Worm (Caenorhabditis elegans): Measurements from ENCODE around the gene skpo-2.

The skpo-2 gene

ce11 chrII:3443154-3443553 lies 6.8 kb upstream of the skpo-2 start, which contains the start of gene C16C8.22:
C16C8.22 (minus strand) TSS chrII:3443254.
- TF ChIP-seq ceh-36 (tag; optimal IDR thresholded peaks at IDR 0.05): no peak
- TF ChIP-seq F13C5.2 (tag; optimal IDR thresholded peaks at IDR 0.05): no peak
- no peak for TF ChIP-seq aly-1 (tag; optimal IDR thresholded peaks at IDR 0.05)
- TF ChIP-seq ama-1 (optimal IDR thresholded peaks at IDR 0.05): no peak
- TF ChIP-seq scrt-1 (GFP tag; IDR thresholded peaks at IDR 0.05): no peak
- TF ChIP-seq tra-4 (tag; optimal IDR thresholded peaks at IDR 0.05): no peak
- no peak for TF ChIP-seq pes-1 (GFP tag; IDR thresholded peaks at IDR 0.05)
- TF ChIP-seq flt-1 (GFP tag; IDR thresholded peaks at IDR 0.05): no peak
- no peak for TF ChIP-seq tbx-11 (GFP tag; IDR thresholded peaks at IDR 0.05)
- no peak for TF ChIP-seq sea-1 (GFP tag; conservative IDR thresholded peaks at IDR 0.05)
- no peak for TF ChIP-seq hnd-1 (tag; optimal IDR thresholded peaks at IDR 0.05)
- TF ChIP-seq hmbx-1 (tag; optimal IDR thresholded peaks at IDR 0.05): no peak
- TF ChIP-seq ets-7 (tag; optimal IDR thresholded peaks at IDR 0.05): no peak
- TF ChIP-seq tbx-37 (GFP tag; conservative IDR thresholded peaks at IDR 0.05): no peak
- TF ChIP-seq ceh-13 (GFP tag; optimal IDR thresholded peaks at IDR 0.05): no peak

DNA sequence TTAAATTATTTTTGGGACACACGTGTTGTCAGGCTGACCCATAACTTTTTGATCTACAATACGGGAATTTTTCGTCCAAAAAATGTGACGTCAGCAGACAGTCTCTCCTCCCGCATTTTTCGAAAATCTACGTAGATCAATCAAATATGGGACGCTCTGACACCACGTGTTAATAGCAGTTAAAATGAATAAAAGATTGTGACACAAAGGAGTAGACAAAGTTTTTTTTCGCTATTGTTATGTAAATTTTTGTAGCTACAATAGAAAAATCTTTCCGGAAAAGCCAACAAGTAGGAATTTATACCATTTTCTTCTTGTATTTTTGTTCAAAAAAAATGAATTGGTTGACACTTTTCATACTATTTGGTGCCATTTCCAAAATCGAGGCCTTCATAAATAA lies 5.1 kb upstream of the skpo-2 start, which contains the start of gene C16C8.27:
C16C8.27 (plus strand) TSS at position 301 of the 400 bp plus-strand sequence.
- TF ChIP-seq sea-1 (GFP tag; conservative IDR thresholded peaks at IDR 0.05) (no peak), ets-7 (tag; optimal IDR thresholded peaks at IDR 0.05) (no peak), tbx-11 (GFP tag; IDR thresholded peaks at IDR 0.05) (no peak), tra-4 (tag; optimal IDR thresholded peaks at IDR 0.05) (no peak), tbx-37 (GFP tag; conservative IDR thresholded peaks at IDR 0.05) (no peak), aly-1 (tag; optimal IDR thresholded peaks at IDR 0.05) (no peak), scrt-1 (GFP tag; IDR thresholded peaks at IDR 0.05) (no peak), hmbx-1 (tag; optimal IDR thresholded peaks at IDR 0.05) (no peak), flt-1 (GFP tag; IDR thresholded peaks at IDR 0.05) (no peak), ceh-13 (GFP tag; optimal IDR thresholded peaks at IDR 0.05) (no peak), F13C5.2 (tag; optimal IDR thresholded peaks at IDR 0.05) (no peak), pes-1 (GFP tag; IDR thresholded peaks at IDR 0.05) (no peak), ceh-36 (tag; optimal IDR thresholded peaks at IDR 0.05) (no peak), hnd-1 (tag; optimal IDR thresholded peaks at IDR 0.05) (no peak), hmg-4 (GFP tag; optimal IDR thresholded peaks at IDR 0.05) (no peak), ama-1 (optimal IDR thresholded peaks at IDR 0.05) (no peak), B0310.2 (tag; optimal IDR thresholded peaks at IDR 0.05) (no peak)

ce11 chrII:3440641-3440926 lies 4.3 kb upstream of the skpo-2 start, which contains the start of gene C16C8.17:
C16C8.17 (plus strand) TSS chrII:3440827.
- no peak for TF ChIP-seq sea-1 (GFP tag; conservative IDR thresholded peaks at IDR 0.05)
- TF ChIP-seq flt-1 (GFP tag; IDR thresholded peaks at IDR 0.05): no peak
- TF ChIP-seq scrt-1 (GFP tag; IDR thresholded peaks at IDR 0.05): no peak
- no peak for TF ChIP-seq pes-1 (GFP tag; IDR thresholded peaks at IDR 0.05)
- no peak for TF ChIP-seq B0310.2 (tag; optimal IDR thresholded peaks at IDR 0.05)
- TF ChIP-seq tbx-37 (GFP tag; conservative IDR thresholded peaks at IDR 0.05): no peak
- TF ChIP-seq ets-7 (tag; optimal IDR thresholded peaks at IDR 0.05): no peak
- no peak for TF ChIP-seq tra-4 (tag; optimal IDR thresholded peaks at IDR 0.05)
- no peak for TF ChIP-seq F13C5.2 (tag; optimal IDR thresholded peaks at IDR 0.05)
- TF ChIP-seq tbx-11 (GFP tag; IDR thresholded peaks at IDR 0.05): no peak
- no peak for TF ChIP-seq ceh-36 (tag; optimal IDR thresholded peaks at IDR 0.05)
- no peak for TF ChIP-seq hnd-1 (tag; optimal IDR thresholded peaks at IDR 0.05)

ce11 chrII:3439842-3440640 lies 3.7 kb upstream of the skpo-2 start:
- TF ChIP-seq pes-1 (GFP tag; IDR thresholded peaks at IDR 0.05) (no peak), tbx-11 (GFP tag; IDR thresholded peaks at IDR 0.05) (no peak), ama-1 (optimal IDR thresholded peaks at IDR 0.05) (no peak), hmg-4 (GFP tag; optimal IDR thresholded peaks at IDR 0.05) (no peak), aly-1 (tag; optimal IDR thresholded peaks at IDR 0.05) (no peak), scrt-1 (GFP tag; IDR thresholded peaks at IDR 0.05) (no peak), hmbx-1 (tag; optimal IDR thresholded peaks at IDR 0.05) (no peak), ceh-36 (tag; optimal IDR thresholded peaks at IDR 0.05) (no peak), sea-1 (GFP tag; conservative IDR thresholded peaks at IDR 0.05) (no peak), hnd-1 (tag; optimal IDR thresholded peaks at IDR 0.05) (no peak), F13C5.2 (tag; optimal IDR thresholded peaks at IDR 0.05) (no peak)

ce11 chrII:3439244-3439698 lies 3.0 kb upstream of the skpo-2 start:
- peak; percentile 71 for TF ChIP-seq hmg-4 (GFP tag; optimal IDR thresholded peaks at IDR 0.05)
- peak; percentile 73 for TF ChIP-seq flt-1 (GFP tag; IDR thresholded peaks at IDR 0.05)
- peak; percentile 70 for TF ChIP-seq B0310.2 (tag; optimal IDR thresholded peaks at IDR 0.05)
- TF ChIP-seq scrt-1 (GFP tag; IDR thresholded peaks at IDR 0.05): peak; percentile 74
- TF ChIP-seq tbx-11 (GFP tag; IDR thresholded peaks at IDR 0.05): peak; percentile 67
- TF ChIP-seq ceh-36 (tag; optimal IDR thresholded peaks at IDR 0.05): peak; percentile 76
- no peak for TF ChIP-seq hmbx-1 (tag; optimal IDR thresholded peaks at IDR 0.05)
- peak; percentile 52; the same call in 1 of the 2 replicates for TF ChIP-seq sea-1 (GFP tag; conservative IDR thresholded peaks at IDR 0.05)
- TF ChIP-seq pes-1 (GFP tag; IDR thresholded peaks at IDR 0.05): peak; percentile 84
- TF ChIP-seq ceh-13 (GFP tag; optimal IDR thresholded peaks at IDR 0.05): peak; percentile 35
- peak; percentile 48 for TF ChIP-seq tbx-37 (GFP tag; conservative IDR thresholded peaks at IDR 0.05)
- TF ChIP-seq tra-4 (tag; optimal IDR thresholded peaks at IDR 0.05): no peak
- TF ChIP-seq hnd-1 (tag; optimal IDR thresholded peaks at IDR 0.05): peak; percentile 62
- TF ChIP-seq F13C5.2 (tag; optimal IDR thresholded peaks at IDR 0.05): peak; percentile 13
- peak; percentile 67 for TF ChIP-seq aly-1 (tag; optimal IDR thresholded peaks at IDR 0.05)
- no peak for TF ChIP-seq ama-1 (optimal IDR thresholded peaks at IDR 0.05)
- peak; percentile 39 for TF ChIP-seq ets-7 (tag; optimal IDR thresholded peaks at IDR 0.05)

ce11 chrII:3438280-3438679 lies 2.0 kb upstream of the skpo-2 start:
- no peak for TF ChIP-seq tbx-11 (GFP tag; IDR thresholded peaks at IDR 0.05)
- TF ChIP-seq ama-1 (optimal IDR thresholded peaks at IDR 0.05): no peak
- no peak for TF ChIP-seq hmg-4 (GFP tag; optimal IDR thresholded peaks at IDR 0.05)
- no peak for TF ChIP-seq ets-7 (tag; optimal IDR thresholded peaks at IDR 0.05)
- no peak for TF ChIP-seq pes-1 (GFP tag; IDR thresholded peaks at IDR 0.05)
- TF ChIP-seq aly-1 (tag; optimal IDR thresholded peaks at IDR 0.05): no peak
- no peak for TF ChIP-seq scrt-1 (GFP tag; IDR thresholded peaks at IDR 0.05)
- no peak for TF ChIP-seq tra-4 (tag; optimal IDR thresholded peaks at IDR 0.05)

ce11 chrII:3437393-3437792 lies 1.1 kb upstream of the skpo-2 start:
- no peak for TF ChIP-seq ama-1 (optimal IDR thresholded peaks at IDR 0.05)
- TF ChIP-seq tbx-11 (GFP tag; IDR thresholded peaks at IDR 0.05): 0 out of 2 replicates have a peak, but pooled peaks have one; percentile 21
